Worm (Caenorhabditis elegans) whole organism, L2 larva: ENCODE measurements around the gene rhgf-1.

Source experiments
- crh-2 ChIP-seq: sonication (generic microtip); optimal IDR thresholded peaks from 2 replicates; lab custom pipeline; 2017; ENCODE audit warnings: missing biosample characterization, missing genetic modification characterization
- dmd-4 ChIP-seq: sonication (generic microtip); optimal IDR thresholded peaks from 2 replicates; lab custom pipeline; 2017; ENCODE audit warnings: missing biosample characterization, missing genetic modification characterization
- lin-11 ChIP-seq: fragments of 150-350 bp; sonication (generic microtip); optimal IDR thresholded peaks from 2 replicates; lab custom pipeline; 2014; ENCODE audit warnings: missing biosample characterization, missing genetic modification characterization, inconsistent platforms, mixed read lengths
- lin-13 ChIP-seq: fragments of 150-350 bp; optimal IDR thresholded peaks from 2 replicates; lab custom pipeline; 2014; ENCODE audit warnings: missing biosample characterization, missing genetic modification reagents, missing genetic modification characterization
- lin-39 ChIP-seq: fragments of 150-350 bp; optimal IDR thresholded peaks from 2 replicates; lab custom pipeline; 2014; ENCODE audit warnings: missing biosample characterization, missing genetic modification reagents, missing genetic modification characterization
- lsy-2 ChIP-seq, 2 experiments: fragments of 150-350 bp in 1 of 2; sonication (generic microtip) in 1 of 2; optimal IDR thresholded peaks; 2 replicates each; lab custom pipeline; 2014 to 2017; ENCODE audit warnings: missing biosample characterization in 2 of 2, missing genetic modification characterization in 2 of 2
- nhr-11 ChIP-seq: fragments of 150-350 bp; optimal IDR thresholded peaks from 2 replicates; lab custom pipeline; 2014; ENCODE audit warnings: missing biosample characterization, missing genetic modification characterization
- nhr-23 ChIP-seq: fragments of 150-350 bp; optimal IDR thresholded peaks from 2 replicates; lab custom pipeline; 2014; ENCODE audit warnings: missing biosample characterization, missing genetic modification reagents, missing genetic modification characterization
- nhr-237 ChIP-seq: fragments of 150-350 bp; optimal IDR thresholded peaks from 2 replicates; lab custom pipeline; 2014; ENCODE audit warnings: missing biosample characterization, missing genetic modification characterization
- nhr-25 ChIP-seq: fragments of 150-350 bp; sonication (generic microtip); optimal IDR thresholded peaks from 3 replicates; lab custom pipeline; 2014; ENCODE audit warnings: missing biosample characterization, missing genetic modification characterization
- nhr-77 ChIP-seq: fragments of 150-350 bp; optimal IDR thresholded peaks from 2 replicates; lab custom pipeline; 2014; ENCODE audit warnings: missing biosample characterization, missing genetic modification characterization
- unc-39 ChIP-seq: fragments of 150-350 bp; optimal IDR thresholded peaks from 2 replicates; lab custom pipeline; 2014; ENCODE audit warnings: missing biosample characterization, missing genetic modification characterization

DNA sequence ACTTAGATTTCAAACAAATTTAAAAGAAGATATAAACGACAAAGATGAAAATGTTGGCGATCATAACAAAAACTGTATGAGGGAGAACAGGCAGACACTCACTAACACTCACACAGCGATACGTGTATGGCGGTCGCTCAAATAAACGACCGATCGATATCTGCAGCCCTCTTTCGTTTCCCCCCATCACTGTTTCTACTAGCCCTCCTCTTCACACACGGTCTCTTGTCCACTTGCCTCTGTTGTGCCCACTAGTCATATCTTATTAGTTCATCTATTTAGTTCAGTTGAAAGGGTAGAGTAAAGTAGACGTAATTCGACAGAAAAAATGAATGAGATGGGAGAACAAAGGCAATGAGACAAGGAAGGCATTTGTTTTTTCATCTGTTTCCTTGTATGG is 34.1 kb downstream of the rhgf-1 start:
- TF ChIP-seq lsy-2 (tag; optimal IDR thresholded peaks at IDR 0.05; lab: Kevin White, UChicago): peak in 1 of 2 experiments; percentile 19
- no peak for TF ChIP-seq nhr-237 (tag; lab: Kevin White, UChicago)
- TF ChIP-seq nhr-77 (tag; lab: Kevin White, UChicago): no peak
- TF ChIP-seq dmd-4 (tag; lab: Kevin White, UChicago): no peak
- peak; percentile 36 for TF ChIP-seq nhr-25
- peak; percentile 59 for TF ChIP-seq crh-2 (tag; lab: Kevin White, UChicago)
- TF ChIP-seq lin-11 (tag; lab: Kevin White, UChicago): no peak
- no peak for TF ChIP-seq unc-39
- TF ChIP-seq nhr-23 (tag; lab: Kevin White, UChicago): no peak
- no peak for TF ChIP-seq lin-39 (tag; lab: Kevin White, UChicago)
- TF ChIP-seq lin-13: peak; percentile 63
- no peak for TF ChIP-seq nhr-11 (tag; lab: Kevin White, UChicago)
